Fruit fly (Drosophila melanogaster) whole organism, prepupa: ENCODE data around the gene Elo68beta.
A peak's percentile ranks its signal among the peaks of the same experiment; 100 is the strongest.

Experiments used
- Blimp-1 ChIP-seq: fragments of 200-800 bp; sonication (Bioruptor generic); optimal IDR thresholded peaks from 3 replicates; lab custom pipeline; 2017; ENCODE audit warnings: missing biosample characterization, missing genetic modification characterization, mild to moderate bottlenecking, moderate library complexity, missing genetic modification reagents
- CG11294 ChIP-seq: fragments of 200-800 bp; sonication (Bioruptor generic); IDR thresholded peaks from 2 replicates; pipeline ENCODE4 v1.3.6; 2022; ENCODE audit warnings: missing biosample characterization, missing genetic modification characterization
- CG11762 ChIP-seq: fragments of 200-800 bp; sonication (Bioruptor generic); optimal IDR thresholded peaks from 3 replicates; lab custom pipeline; 2016; ENCODE audit warnings: missing biosample characterization, missing genetic modification characterization; ENCODE audit not compliant: insufficient read depth
- CG11902 ChIP-seq: fragments of 200-800 bp; sonication (Bioruptor generic); optimal IDR thresholded peaks from 3 replicates; lab custom pipeline; 2016; ENCODE audit warnings: missing biosample characterization, missing genetic modification characterization
- CG15336 ChIP-seq: fragments of 200-800 bp; sonication (Bioruptor generic); IDR thresholded peaks from 2 replicates; pipeline ENCODE4 v1.3.6; 2022; ENCODE audit warnings: missing biosample characterization, missing genetic modification characterization
- CG1621 ChIP-seq: fragments of 200-800 bp; sonication (Bioruptor generic); optimal IDR thresholded peaks from 3 replicates; lab custom pipeline; 2018; ENCODE audit warnings: missing biosample characterization, mild to moderate bottlenecking, missing genetic modification characterization
- CG3032 ChIP-seq: fragments of 200-800 bp; optimal IDR thresholded peaks from 2 replicates; lab custom pipeline; 2019; ENCODE audit warnings: missing biosample characterization, mild to moderate bottlenecking, missing genetic modification characterization, moderate library complexity
- CG31627 ChIP-seq: fragments of 200-800 bp; sonication (Bioruptor generic); optimal IDR thresholded peaks from 3 replicates; lab custom pipeline; 2016; ENCODE audit warnings: missing biosample characterization, missing genetic modification characterization
- CG34406 ChIP-seq: fragments of 200-800 bp; sonication (Bioruptor generic); optimal IDR thresholded peaks from 3 replicates; lab custom pipeline; 2016; ENCODE audit warnings: missing biosample characterization, missing genetic modification characterization
- CG3919 ChIP-seq: fragments of 200-800 bp; sonication (Bioruptor generic); optimal IDR thresholded peaks from 3 replicates; lab custom pipeline; 2016; ENCODE audit warnings: missing biosample characterization, missing genetic modification characterization
- CG4318 ChIP-seq: fragments of 200-800 bp; sonication (Bioruptor generic); optimal IDR thresholded peaks from 3 replicates; lab custom pipeline; 2017; ENCODE audit warnings: missing biosample characterization, mild to moderate bottlenecking, missing genetic modification characterization
- CG6163 ChIP-seq: fragments of 200-800 bp; sonication (Bioruptor generic); IDR thresholded peaks from 3 replicates; pipeline ENCODE4 v1.3.6; 2022; ENCODE audit warnings: missing biosample characterization, missing genetic modification characterization
- CG6276 ChIP-seq: fragments of 200-800 bp; sonication (Bioruptor generic); optimal IDR thresholded peaks from 2 replicates; lab custom pipeline; 2017; ENCODE audit warnings: missing biosample characterization, mild to moderate bottlenecking, missing genetic modification characterization
- CG6792 ChIP-seq: fragments of 200-800 bp; sonication (Bioruptor generic); optimal IDR thresholded peaks from 3 replicates; lab custom pipeline; 2016; ENCODE audit warnings: missing biosample characterization, missing genetic modification characterization
- CG6808 ChIP-seq: fragments of 200-800 bp; sonication (Bioruptor generic); optimal IDR thresholded peaks from 3 replicates; lab custom pipeline; 2017; ENCODE audit warnings: missing biosample characterization, missing genetic modification characterization, mild to moderate bottlenecking, moderate library complexity, missing genetic modification reagents
- CG6854 ChIP-seq: fragments of 200-800 bp; sonication (Bioruptor generic); optimal IDR thresholded peaks from 2 replicates; lab custom pipeline; 2017; ENCODE audit warnings: missing biosample characterization, mild to moderate bottlenecking, missing genetic modification characterization
- CG7368 ChIP-seq: fragments of 200-800 bp; sonication (Bioruptor generic); optimal IDR thresholded peaks from 3 replicates; lab custom pipeline; 2016; ENCODE audit warnings: missing biosample characterization, missing genetic modification characterization
- CG8119 ChIP-seq: fragments of 200-800 bp; sonication (Bioruptor generic); IDR thresholded peaks from 3 replicates; pipeline ENCODE4 v1.3.6; 2022; ENCODE audit warnings: missing biosample characterization, missing genetic modification characterization
- CG8319 ChIP-seq: fragments of 200-800 bp; sonication (Bioruptor generic); optimal IDR thresholded peaks from 3 replicates; lab custom pipeline; 2016; ENCODE audit warnings: missing biosample characterization, missing genetic modification characterization
- CG8632 ChIP-seq: fragments of 200-800 bp; sonication (Bioruptor generic); optimal IDR thresholded peaks from 3 replicates; lab custom pipeline; 2016; ENCODE audit warnings: missing biosample characterization, missing genetic modification characterization
- Eip75B ChIP-seq: fragments of 200-800 bp; sonication (Bioruptor generic); optimal IDR thresholded peaks from 3 replicates; lab custom pipeline; 2016; ENCODE audit warnings: missing biosample characterization, missing genetic modification characterization
- Eip78C ChIP-seq: fragments of 200-800 bp; sonication (Bioruptor generic); peaks from one replicate; lab custom pipeline; 2016; ENCODE audit warnings: missing biosample characterization, missing genetic modification characterization
- Eip93F ChIP-seq: fragments of 200-800 bp; sonication (Bioruptor generic); optimal IDR thresholded peaks from 2 replicates; lab custom pipeline; 2016; ENCODE audit warnings: missing biosample characterization, mild to moderate bottlenecking, missing genetic modification characterization
- Ets96B ChIP-seq: fragments of 200-800 bp; optimal IDR thresholded peaks from 2 replicates; lab custom pipeline; 2019; ENCODE audit warnings: missing biosample characterization, mild to moderate bottlenecking, missing genetic modification characterization, moderate library complexity
- Gug ChIP-seq: fragments of 200-800 bp; sonication (Bioruptor generic); IDR thresholded peaks from 2 replicates; pipeline ENCODE4 v1.3.6; 2022; ENCODE audit warnings: missing biosample characterization, missing genetic modification characterization
- Hr39 ChIP-seq: fragments of 200-800 bp; sonication (Bioruptor generic); optimal IDR thresholded peaks from 2 replicates; lab custom pipeline; 2016; ENCODE audit warnings: missing biosample characterization, missing genetic modification characterization
- Hr4 ChIP-seq: fragments of 200-800 bp; sonication (Bioruptor generic); optimal IDR thresholded peaks from 3 replicates; lab custom pipeline; 2016; ENCODE audit warnings: missing biosample characterization, missing genetic modification characterization
- Met ChIP-seq: fragments of 200-800 bp; sonication (Bioruptor generic); optimal IDR thresholded peaks from 3 replicates; lab custom pipeline; 2016; ENCODE audit warnings: missing biosample characterization, missing genetic modification characterization
- OdsH ChIP-seq: fragments of 200-800 bp; sonication (Bioruptor generic); optimal IDR thresholded peaks from 3 replicates; lab custom pipeline; 2016; ENCODE audit warnings: missing biosample characterization, missing genetic modification characterization
- Sox14 ChIP-seq: fragments of 200-800 bp; sonication (Bioruptor generic); optimal IDR thresholded peaks from 3 replicates; lab custom pipeline; 2016; ENCODE audit warnings: missing biosample characterization, missing genetic modification characterization
- achi ChIP-seq: fragments of 200-800 bp; sonication (Bioruptor generic); optimal IDR thresholded peaks from 3 replicates; lab custom pipeline; 2016; ENCODE audit warnings: missing biosample characterization, missing genetic modification characterization
- cyc ChIP-seq: fragments of 200-800 bp; sonication (Bioruptor generic); optimal IDR thresholded peaks from 3 replicates; lab custom pipeline; 2016; ENCODE audit warnings: missing biosample characterization, missing genetic modification characterization
- dac ChIP-seq: fragments of 200-800 bp; sonication (Bioruptor generic); optimal IDR thresholded peaks from 2 replicates; lab custom pipeline; 2017; ENCODE audit warnings: missing biosample characterization, mild to moderate bottlenecking, missing genetic modification characterization
- eg ChIP-seq: fragments of 200-800 bp; sonication (Bioruptor generic); IDR thresholded peaks from 3 replicates; pipeline ENCODE4 v1.3.6; 2022; ENCODE audit warnings: missing biosample characterization, missing genetic modification characterization
- esn ChIP-seq: fragments of 200-800 bp; sonication (Bioruptor generic); optimal IDR thresholded peaks from 2 replicates; lab custom pipeline; 2016; ENCODE audit warnings: missing biosample characterization, mild to moderate bottlenecking, missing genetic modification characterization, moderate library complexity
- fd85E ChIP-seq: fragments of 200-800 bp; sonication (Bioruptor generic); optimal IDR thresholded peaks from 3 replicates; lab custom pipeline; 2016; ENCODE audit warnings: missing biosample characterization, missing genetic modification characterization
- fkh ChIP-seq: fragments of 200-800 bp; sonication (Bioruptor generic); optimal IDR thresholded peaks from 3 replicates; lab custom pipeline; 2017; ENCODE audit warnings: missing biosample characterization, mild to moderate bottlenecking, missing genetic modification characterization, moderate library complexity
- net ChIP-seq: fragments of 200-800 bp; sonication (Bioruptor generic); optimal IDR thresholded peaks from 3 replicates; lab custom pipeline; 2016; ENCODE audit warnings: missing biosample characterization, missing genetic modification characterization
- pdm3 ChIP-seq: fragments of 200-800 bp; sonication (Bioruptor generic); optimal IDR thresholded peaks from 3 replicates; lab custom pipeline; 2016; ENCODE audit warnings: missing biosample characterization, missing genetic modification characterization
- salr ChIP-seq, 2 experiments: fragments of 200-800 bp; sonication (Bioruptor generic); optimal IDR thresholded peaks; 3 replicates each; lab custom pipeline; 2016 to 2018; ENCODE audit warnings: missing biosample characterization in 2 of 2, missing genetic modification characterization in 2 of 2, mild to moderate bottlenecking in 1 of 2
- spab ChIP-seq: fragments of 200-800 bp; sonication (Bioruptor generic); optimal IDR thresholded peaks from 2 replicates; lab custom pipeline; 2017; ENCODE audit warnings: missing biosample characterization, mild to moderate bottlenecking, missing genetic modification characterization, missing genetic modification reagents
- ss ChIP-seq, 2 experiments: fragments of 200-800 bp; sonication (Bioruptor generic); optimal IDR thresholded peaks; 2 replicates in 1 of 2; 3 replicates in 1 of 2; lab custom pipeline; 2017 to 2018; ENCODE audit warnings: mild to moderate bottlenecking in 2 of 2, missing biosample characterization in 2 of 2, missing genetic modification characterization in 2 of 2, moderate library complexity in 1 of 2
- svp ChIP-seq: fragments of 200-800 bp; sonication (Bioruptor generic); peaks from one replicate; lab custom pipeline; 2016; ENCODE audit warnings: missing biosample characterization, missing genetic modification characterization
- topi ChIP-seq: fragments of 200-800 bp; sonication (Bioruptor generic); optimal IDR thresholded peaks from 3 replicates; lab custom pipeline; 2016; ENCODE audit warnings: missing biosample characterization, missing genetic modification characterization

Gene Elo68beta

dm6 chr3L:11097982-11098663 is 3.4 kb downstream of the Elo68beta start, which contains the start of the genes Irbp18 and APP-BP1 (continued):
- TF ChIP-seq Eip75B (GFP tag; lab: Kevin White, UChicago), result peak; percentile 96
- peak in 1 of 2 experiments; percentile 90 for TF ChIP-seq ss (GFP tag; optimal IDR thresholded peaks at IDR 0.05; lab: Kevin White, UChicago)
- peak; percentile 92 for TF ChIP-seq CG8632 (GFP tag; lab: Kevin White, UChicago)
- peak; percentile 99 for TF ChIP-seq Eip78C
- TF ChIP-seq pdm3 (GFP tag; lab: Kevin White, UChicago), result peak; percentile 97
- TF ChIP-seq CG4318, result peak; percentile 93
- peak; percentile 94 for TF ChIP-seq CG8319 (GFP tag; lab: Kevin White, UChicago)
- TF ChIP-seq CG6854, result peak; percentile 83
- TF ChIP-seq CG6808, result peak; percentile 87
- peak; percentile 95 for TF ChIP-seq achi (GFP tag; lab: Kevin White, UChicago)
- TF ChIP-seq CG11902, result peak; percentile 92
- peak; percentile 87 for TF ChIP-seq CG6276 (GFP tag; lab: Kevin White, UChicago)
- TF ChIP-seq Hr4 (GFP tag; lab: Kevin White, UChicago), result peak; percentile 97
- peak; percentile 85 for TF ChIP-seq Gug (GFP tag; lab: Robert Waterston, UW)
- peak; percentile 90 for TF ChIP-seq CG7368 (GFP tag; lab: Kevin White, UChicago)
- TF ChIP-seq Hr39 (GFP tag; lab: Kevin White, UChicago), result peak; percentile 96
- peak; percentile 88 for TF ChIP-seq CG15336 (GFP tag; lab: Robert Waterston, UW)
- peak; percentile 96 for TF ChIP-seq CG11762 (GFP tag; lab: Kevin White, UChicago)
- peak; percentile 92 for TF ChIP-seq Eip93F
- peak; percentile 98 for TF ChIP-seq esn (GFP tag; lab: Kevin White, UChicago)
- peak; percentile 96 for TF ChIP-seq Met (GFP tag; lab: Kevin White, UChicago)
- TF ChIP-seq cyc (GFP tag; lab: Kevin White, UChicago), result peak; percentile 96
- peak; percentile 98 for TF ChIP-seq OdsH (GFP tag; lab: Kevin White, UChicago)

- TF ChIP-seq spab (GFP tag; lab: Kevin White, UChicago), result peak; percentile 70
- peak; percentile 59 for TF ChIP-seq CG3919 (GFP tag; lab: Kevin White, UChicago)
- TF ChIP-seq CG6792, result peak; percentile 46
- peak; percentile 90 for TF ChIP-seq eg (GFP tag; lab: Robert Waterston, UW)
- peak; percentile 91 for TF ChIP-seq CG6854
- peak; percentile 51 for TF ChIP-seq topi (GFP tag; lab: Kevin White, UChicago)
- TF ChIP-seq CG3032 (tag; lab: Kevin White, UChicago), result peak; percentile 62
- peak; percentile 30 for TF ChIP-seq net (GFP tag; lab: Kevin White, UChicago)
- TF ChIP-seq Sox14 (GFP tag; lab: Kevin White, UChicago), result peak; percentile 58
- TF ChIP-seq dac (GFP tag; lab: Kevin White, UChicago), result peak; percentile 18
- TF ChIP-seq Gug (GFP tag; lab: Robert Waterston, UW), result peak; percentile 55; the same call in 1 of the 2 replicates
- peak; percentile 86 for TF ChIP-seq CG6276 (GFP tag; lab: Kevin White, UChicago)
- no peak for TF ChIP-seq Hr39 (GFP tag; lab: Kevin White, UChicago)
- TF ChIP-seq CG4318, result no peak
- peak; percentile 65 for TF ChIP-seq CG1621 (tag; lab: Kevin White, UChicago)
- TF ChIP-seq fd85E (GFP tag; lab: Kevin White, UChicago), result no peak
- no peak for TF ChIP-seq CG11902
- peak; percentile 83 for TF ChIP-seq Eip78C
- TF ChIP-seq CG15336 (GFP tag; lab: Robert Waterston, UW), result peak; percentile 80
- peak; percentile 53 for TF ChIP-seq esn (GFP tag; lab: Kevin White, UChicago)
- TF ChIP-seq Blimp-1 (GFP tag; lab: Kevin White, UChicago), result peak; percentile 28
- no peak; the same call in 1 of the 2 replicates for TF ChIP-seq CG11294 (GFP tag; lab: Robert Waterston, UW)
- TF ChIP-seq Hr4 (GFP tag; lab: Kevin White, UChicago), result peak; percentile 29
- TF ChIP-seq CG34406 (GFP tag; lab: Kevin White, UChicago), result peak; percentile 46
- TF ChIP-seq ss (GFP tag; optimal IDR thresholded peaks at IDR 0.05; lab: Kevin White, UChicago), result peak; percentile 61 to 77
- peak; percentile 47 for TF ChIP-seq svp (GFP tag; lab: Kevin White, UChicago)
- peak; percentile 67 for TF ChIP-seq Eip75B (GFP tag; lab: Kevin White, UChicago)
- TF ChIP-seq CG8632 (GFP tag; lab: Kevin White, UChicago), result no peak
- TF ChIP-seq CG8119 (GFP tag; lab: Robert Waterston, UW), result peak; percentile 84; the same call in 2 of the 3 replicates
- TF ChIP-seq Ets96B (tag; lab: Kevin White, UChicago), result peak; percentile 65
- peak; percentile 31 for TF ChIP-seq CG7368 (GFP tag; lab: Kevin White, UChicago)
- TF ChIP-seq CG8319 (GFP tag; lab: Kevin White, UChicago), result no peak
- TF ChIP-seq CG6163 (GFP tag; lab: Robert Waterston, UW), result peak; percentile 90
- TF ChIP-seq salr (GFP tag; optimal IDR thresholded peaks at IDR 0.05; lab: Kevin White, UChicago), result peak in 1 of 2 experiments; percentile 9
- no peak for TF ChIP-seq CG31627 (GFP tag; lab: Kevin White, UChicago)
- TF ChIP-seq CG6808, result peak; percentile 85
- TF ChIP-seq cyc (GFP tag; lab: Kevin White, UChicago), result no peak
- no peak for TF ChIP-seq fkh (GFP tag; lab: Kevin White, UChicago)
- peak; percentile 27 for TF ChIP-seq achi (GFP tag; lab: Kevin White, UChicago)
These were observed 5.1 kb downstream of the Elo68beta start, which contains the start of the genes CG46439, Iyd and CG33947 for dm6 chr3L:11096195-11096908. CG46439 (minus strand) TSS chr3L:11096245. Iyd (minus strand) TSS chr3L:11096245. CG33947 (plus strand) TSS chr3L:11096496.
